Worm (Caenorhabditis elegans) whole organism, mixed stage, embryonic: ENCODE results near the gene R04E5.7.

Experiments used
- blmp-1 ChIP-seq: fragments of 150-350 bp; optimal IDR thresholded peaks from 2 replicates; lab custom pipeline; 2014; ENCODE audit warnings: missing biosample characterization, missing genetic modification characterization
- ceh-39 ChIP-seq: fragments of 150-350 bp; optimal IDR thresholded peaks from 2 replicates; lab custom pipeline; 2014; ENCODE audit warnings: missing biosample characterization, missing genetic modification characterization
- ces-1 ChIP-seq: fragments of 150-350 bp; optimal IDR thresholded peaks from 2 replicates; lab custom pipeline; 2014; ENCODE audit warnings: missing biosample characterization, missing genetic modification reagents, missing genetic modification characterization
- mls-2 ChIP-seq: sonication (generic microtip); optimal IDR thresholded peaks from 2 replicates; lab custom pipeline; 2016; ENCODE audit warnings: mild to moderate bottlenecking, missing genetic modification characterization, moderate library complexity, missing compliant biosample characterization
- nhr-76 ChIP-seq: sonication (generic microtip); optimal IDR thresholded peaks from 2 replicates; lab custom pipeline; 2017; ENCODE audit warnings: missing biosample characterization, missing genetic modification characterization
- pha-4 ChIP-seq: fragments of 150-350 bp; optimal IDR thresholded peaks from 2 replicates; lab custom pipeline; 2018; ENCODE audit warnings: missing biosample characterization, missing genetic modification reagents, missing genetic modification characterization

ce11 chrX:8805475-8805874 is 8.4 kb upstream of the R04E5.7 start:
- TF ChIP-seq nhr-76 (tag; lab: Kevin White, UChicago): no peak
- TF ChIP-seq mls-2 (tag; lab: Kevin White, UChicago): no peak
- no peak for TF ChIP-seq pha-4
- TF ChIP-seq ces-1 (GFP tag; lab: Kevin White, UChicago): no peak
- TF ChIP-seq blmp-1 (tag; lab: Kevin White, UChicago): no peak
- TF ChIP-seq ceh-39 (tag; lab: Kevin White, UChicago): no peak
